Fruit fly (Drosophila melanogaster) whole organism, embryonic: Measurements from ENCODE around the gene GstT4.

Source experiments
- Antp ChIP-seq: fragments of 200-800 bp; sonication (Bioruptor generic); optimal IDR thresholded peaks from 3 replicates; lab custom pipeline; 2016; ENCODE audit warnings: missing biosample characterization, missing genetic modification characterization
- Asciz ChIP-seq: fragments of 200-800 bp; sonication (Bioruptor generic); optimal IDR thresholded peaks from 2 replicates; lab custom pipeline; 2017; ENCODE audit warnings: missing biosample characterization, mild to moderate bottlenecking, missing genetic modification characterization, missing genetic modification reagents
- CG10267 ChIP-seq: fragments of 200-800 bp; sonication (Bioruptor generic); optimal IDR thresholded peaks from 2 replicates; lab custom pipeline; 2018; ENCODE audit warnings: missing biosample characterization, mild to moderate bottlenecking, missing genetic modification characterization, moderate library complexity
- CG10274 ChIP-seq: fragments of 200-800 bp; sonication (Bioruptor generic); optimal IDR thresholded peaks from 3 replicates; lab custom pipeline; 2017; ENCODE audit warnings: missing biosample characterization, mild to moderate bottlenecking, missing genetic modification characterization
- CG10565 ChIP-seq: fragments of 200-800 bp; sonication (Bioruptor generic); optimal IDR thresholded peaks from 3 replicates; lab custom pipeline; 2016; ENCODE audit warnings: missing biosample characterization, mild to moderate bottlenecking, missing genetic modification characterization
- CG12155 ChIP-seq: fragments of 200-800 bp; sonication (Bioruptor generic); optimal IDR thresholded peaks from 3 replicates; lab custom pipeline; 2016; ENCODE audit warnings: missing biosample characterization, missing genetic modification characterization
- CG12744 ChIP-seq: fragments of 200-800 bp; sonication (Bioruptor generic); optimal IDR thresholded peaks from 2 replicates; lab custom pipeline; 2016; ENCODE audit warnings: missing biosample characterization, missing genetic modification characterization
- CG14667 ChIP-seq: fragments of 200-800 bp; sonication (Bioruptor generic); IDR thresholded peaks from 2 replicates; pipeline ENCODE4 v1.3.6; 2022; ENCODE audit warnings: missing biosample characterization, missing genetic modification characterization
- CG14965 ChIP-seq: fragments of 200-800 bp; sonication (Bioruptor generic); optimal IDR thresholded peaks from 2 replicates; lab custom pipeline; 2016; ENCODE audit warnings: missing biosample characterization, missing genetic modification characterization, borderline replicate concordance
- CG1529 ChIP-seq: fragments of 200-800 bp; sonication (Bioruptor generic); optimal IDR thresholded peaks from 3 replicates; lab custom pipeline; 2018; ENCODE audit warnings: missing biosample characterization, missing genetic modification characterization
- CG1647 ChIP-seq: fragments of 200-800 bp; sonication (Bioruptor generic); optimal IDR thresholded peaks from 3 replicates; lab custom pipeline; 2016; ENCODE audit warnings: missing biosample characterization, missing genetic modification characterization
- CG17186 ChIP-seq: fragments of 200-800 bp; sonication (Bioruptor generic); optimal IDR thresholded peaks from 3 replicates; lab custom pipeline; 2017; ENCODE audit warnings: missing biosample characterization, missing genetic modification reagents, missing genetic modification characterization
- CG17802 ChIP-seq: fragments of 200-800 bp; sonication (Bioruptor generic); optimal IDR thresholded peaks from 2 replicates; lab custom pipeline; 2018; ENCODE audit warnings: missing biosample characterization, mild to moderate bottlenecking, missing genetic modification characterization, moderate library complexity
- CG3847 ChIP-seq: fragments of 200-800 bp; sonication (Bioruptor generic); IDR thresholded peaks from 2 replicates; pipeline ENCODE4 v1.3.6; 2022; ENCODE audit warnings: missing biosample characterization, missing genetic modification characterization
- CG6854 ChIP-seq: fragments of 200-800 bp; sonication (Bioruptor generic); optimal IDR thresholded peaks from 3 replicates; lab custom pipeline; 2017; ENCODE audit warnings: missing biosample characterization, mild to moderate bottlenecking, missing genetic modification characterization
- CG8089 ChIP-seq: fragments of 200-800 bp; sonication (Bioruptor generic); optimal IDR thresholded peaks from 3 replicates; lab custom pipeline; 2016; ENCODE audit warnings: missing biosample characterization, missing genetic modification characterization
- CHES-1-like ChIP-seq: fragments of 200-800 bp; sonication (Bioruptor generic); optimal IDR thresholded peaks from 2 replicates; lab custom pipeline; 2016; ENCODE audit warnings: missing biosample characterization, missing genetic modification characterization
- CoRest ChIP-seq: fragments of 200-800 bp; sonication (Bioruptor generic); optimal IDR thresholded peaks from 3 replicates; lab custom pipeline; 2018; ENCODE audit warnings: missing biosample characterization, mild to moderate bottlenecking, missing genetic modification characterization, moderate library complexity
- D ChIP-seq, 2 experiments: fragments of 200-800 bp in 1 of 2; fragments of >200 bp in 1 of 2; sonication (Bioruptor generic) in 1 of 2; optimal IDR thresholded peaks; 2 replicates in 1 of 2; 3 replicates in 1 of 2; lab custom pipeline; 2017; ENCODE audit warnings: mild to moderate bottlenecking in 1 of 2, missing biosample characterization in 1 of 2, missing genetic modification characterization in 1 of 2, missing genetic modification reagents in 1 of 2
- D19A ChIP-seq: fragments of 200-800 bp; optimal IDR thresholded peaks from 3 replicates; lab custom pipeline; 2019; ENCODE audit warnings: missing biosample characterization, mild to moderate bottlenecking, missing genetic modification characterization, moderate library complexity
- Hr39 ChIP-seq: fragments of >200 bp; optimal IDR thresholded peaks from 2 replicates; lab custom pipeline; 2017
- MBD-R2 ChIP-seq: fragments of 200-800 bp; sonication (Bioruptor generic); IDR thresholded peaks from 2 replicates; pipeline ENCODE4 v1.3.6; 2022; ENCODE audit warnings: missing biosample characterization, missing genetic modification characterization
- MESR4 ChIP-seq: fragments of 200-800 bp; sonication (Bioruptor generic); optimal IDR thresholded peaks from 2 replicates; lab custom pipeline; 2018; ENCODE audit warnings: missing biosample characterization, mild to moderate bottlenecking, missing genetic modification characterization, moderate library complexity
- Max ChIP-seq: fragments of 200-800 bp; sonication (Bioruptor generic); optimal IDR thresholded peaks from 2 replicates; lab custom pipeline; 2016; ENCODE audit warnings: missing biosample characterization, mild to moderate bottlenecking, missing genetic modification characterization
- Nf-YA ChIP-seq: fragments of 200-800 bp; sonication (Bioruptor generic); IDR thresholded peaks from 2 replicates; pipeline ENCODE4 v1.3.6; 2022; ENCODE audit warnings: missing biosample characterization, missing genetic modification characterization
- Side ChIP-seq: fragments of 200-800 bp; sonication (Bioruptor generic); optimal IDR thresholded peaks from 2 replicates; lab custom pipeline; 2016; ENCODE audit warnings: missing biosample characterization, missing genetic modification characterization
- Sox100B ChIP-seq: fragments of 200-800 bp; sonication (Bioruptor generic); optimal IDR thresholded peaks from 3 replicates; lab custom pipeline; 2018; ENCODE audit warnings: missing biosample characterization, mild to moderate bottlenecking, missing genetic modification characterization
- ab ChIP-seq: fragments of 200-800 bp; sonication (Bioruptor generic); optimal IDR thresholded peaks from 2 replicates; lab custom pipeline; 2016; ENCODE audit warnings: missing biosample characterization, missing genetic modification characterization
- ash1 ChIP-seq: fragments of 200-800 bp; sonication (Bioruptor generic); optimal IDR thresholded peaks from 2 replicates; lab custom pipeline; 2018; ENCODE audit warnings: missing biosample characterization, mild to moderate bottlenecking, missing genetic modification characterization
- dimm ChIP-seq: fragments of 200-800 bp; sonication (Bioruptor generic); IDR thresholded peaks from 2 replicates; pipeline ENCODE4 v1.3.6; 2022; ENCODE audit warnings: missing biosample characterization, missing genetic modification characterization
- dysf ChIP-seq: fragments of 200-800 bp; sonication (Bioruptor generic); IDR thresholded peaks from 3 replicates; pipeline ENCODE4 v1.3.6; 2022; ENCODE audit warnings: missing biosample characterization, missing genetic modification characterization
- emc ChIP-seq: fragments of 200-800 bp; sonication (Bioruptor generic); optimal IDR thresholded peaks from 2 replicates; lab custom pipeline; 2016; ENCODE audit warnings: missing biosample characterization, missing genetic modification characterization
- eyg ChIP-seq: fragments of 200-800 bp; sonication (Bioruptor generic); optimal IDR thresholded peaks from 3 replicates; lab custom pipeline; 2016; ENCODE audit warnings: missing biosample characterization, missing genetic modification characterization
- fru ChIP-seq: fragments of >200 bp; optimal IDR thresholded peaks from 2 replicates; lab custom pipeline; 2017
- gsb-n ChIP-seq: fragments of 200-800 bp; sonication (Bioruptor generic); optimal IDR thresholded peaks from 3 replicates; lab custom pipeline; 2018; ENCODE audit warnings: missing biosample characterization, mild to moderate bottlenecking, missing genetic modification characterization
- kah ChIP-seq: fragments of 200-800 bp; sonication (Bioruptor generic); optimal IDR thresholded peaks from 2 replicates; lab custom pipeline; 2018; ENCODE audit warnings: missing biosample characterization, mild to moderate bottlenecking, missing genetic modification characterization
- knrl ChIP-seq: fragments of 200-800 bp; sonication (Bioruptor generic); IDR thresholded peaks from 3 replicates; pipeline ENCODE4 v1.3.6; 2022; ENCODE audit warnings: missing biosample characterization, missing genetic modification characterization; ENCODE audit not compliant: partially characterized antibody
- nerfin-2 ChIP-seq: fragments of 200-800 bp; sonication (Bioruptor generic); IDR thresholded peaks from 2 replicates; pipeline ENCODE4 v1.3.6; 2022; ENCODE audit warnings: missing biosample characterization, missing genetic modification characterization; ENCODE audit not compliant: partially characterized antibody
- org-1 ChIP-seq: fragments of 200-800 bp; sonication (Bioruptor generic); optimal IDR thresholded peaks from 2 replicates; lab custom pipeline; 2017; ENCODE audit warnings: missing biosample characterization, missing genetic modification characterization
- peb ChIP-seq: fragments of 200-800 bp; sonication (Bioruptor generic); IDR thresholded peaks from 2 replicates; pipeline ENCODE4 v1.3.6; 2022; ENCODE audit warnings: missing biosample characterization, missing genetic modification characterization
- pho ChIP-seq: fragments of 200-800 bp; sonication (Bioruptor generic); optimal IDR thresholded peaks from 2 replicates; lab custom pipeline; 2016; ENCODE audit warnings: missing biosample characterization, missing genetic modification characterization
- phol ChIP-seq: fragments of 200-800 bp; sonication (Bioruptor generic); optimal IDR thresholded peaks from 3 replicates; lab custom pipeline; 2018; ENCODE audit warnings: missing biosample characterization, mild to moderate bottlenecking, missing genetic modification characterization, moderate library complexity
- pzg ChIP-seq: fragments of 200-800 bp; sonication (Bioruptor generic); optimal IDR thresholded peaks from 3 replicates; lab custom pipeline; 2018; ENCODE audit warnings: missing biosample characterization, mild to moderate bottlenecking, missing genetic modification characterization, moderate library complexity
- ro ChIP-seq: fragments of 200-800 bp; sonication (Bioruptor generic); IDR thresholded peaks from 2 replicates; pipeline ENCODE4 v1.3.6; 2022; ENCODE audit warnings: missing biosample characterization, missing genetic modification characterization
- sim ChIP-seq: fragments of 200-800 bp; sonication (Bioruptor generic); IDR thresholded peaks from 2 replicates; pipeline ENCODE4 v1.3.6; 2022; ENCODE audit warnings: missing biosample characterization, missing genetic modification characterization
- sna ChIP-seq: fragments of 200-800 bp; sonication (Bioruptor generic); IDR thresholded peaks from 2 replicates; pipeline ENCODE4 v1.3.6; 2022; ENCODE audit warnings: missing biosample characterization, missing genetic modification characterization; ENCODE audit not compliant: partially characterized antibody
- sob ChIP-seq: fragments of 200-800 bp; sonication (Bioruptor generic); IDR thresholded peaks from 2 replicates; pipeline ENCODE4 v1.3.6; 2022; ENCODE audit warnings: missing biosample characterization, missing genetic modification characterization
- tgo ChIP-seq: fragments of 200-800 bp; sonication (Bioruptor generic); IDR thresholded peaks from 3 replicates; pipeline ENCODE4 v1.3.6; 2022; ENCODE audit warnings: missing biosample characterization, missing genetic modification characterization
- tin ChIP-seq: fragments of 200-800 bp; sonication (Bioruptor generic); optimal IDR thresholded peaks from 3 replicates; lab custom pipeline; 2016; ENCODE audit warnings: missing biosample characterization, missing genetic modification characterization
- zen ChIP-seq: fragments of 200-800 bp; sonication (Bioruptor generic); optimal IDR thresholded peaks from 3 replicates; lab custom pipeline; 2018; ENCODE audit warnings: missing biosample characterization, mild to moderate bottlenecking, missing genetic modification characterization, moderate library complexity

Gene GstT4

DNA sequence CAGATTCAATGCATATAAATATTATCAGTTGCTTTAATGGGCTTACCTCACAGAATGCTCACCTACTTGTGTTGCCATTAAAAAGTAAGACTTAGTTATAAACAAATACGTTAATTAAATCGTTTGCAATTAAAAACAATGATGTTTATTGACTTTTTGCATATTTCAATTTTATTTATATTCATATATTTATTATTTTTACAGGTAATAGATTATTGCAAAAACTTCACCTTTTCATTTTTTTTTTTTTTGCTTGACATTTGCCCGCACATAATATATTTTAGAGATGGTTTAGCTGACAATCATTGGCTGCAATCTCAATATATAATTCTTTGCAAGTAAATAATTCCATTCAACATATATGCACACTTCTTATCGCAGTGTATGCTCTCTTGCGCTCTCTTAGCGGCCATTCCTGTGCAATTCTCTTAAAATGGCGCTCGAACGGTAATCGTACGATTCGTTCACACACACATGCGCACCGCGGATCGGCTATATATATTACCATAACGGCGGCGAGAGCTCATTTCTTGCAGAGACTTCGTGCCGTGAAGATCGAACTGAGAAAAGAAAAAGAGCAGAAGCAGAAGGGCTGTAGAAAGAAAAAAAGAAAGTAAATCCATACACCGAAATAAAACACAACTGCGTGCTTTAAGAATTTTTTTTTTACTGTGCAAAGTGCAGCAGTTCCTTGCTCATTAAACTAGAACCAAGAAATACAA is 8.0 kb upstream of the GstT4 start, which contains the start of gene Bcat (continued):
- TF ChIP-seq dysf (GFP tag; lab: Robert Waterston, UW): peak; percentile 83
- peak; percentile 89 for TF ChIP-seq CoRest (tag; lab: Kevin White, UChicago)
- no peak for TF ChIP-seq sob (GFP tag; lab: Robert Waterston, UW)
- peak; percentile 52 for TF ChIP-seq tin (GFP tag; lab: Kevin White, UChicago)
- TF ChIP-seq D19A (tag; lab: Kevin White, UChicago): peak; percentile 35
- no peak for TF ChIP-seq Hr39
- peak; percentile 88 for TF ChIP-seq Sox100B (GFP tag; lab: Kevin White, UChicago)
- TF ChIP-seq CHES-1-like: no peak
- peak; percentile 44 for TF ChIP-seq CG6854 (GFP tag; lab: Kevin White, UChicago)
- peak; percentile 60 for TF ChIP-seq CG3847 (GFP tag; lab: Robert Waterston, UW)
- no peak for TF ChIP-seq eyg (GFP tag; lab: Kevin White, UChicago)
- TF ChIP-seq Nf-YA (GFP tag; lab: Robert Waterston, UW): no peak
- TF ChIP-seq Asciz (GFP tag; lab: Kevin White, UChicago): peak; percentile 43
- TF ChIP-seq CG14667 (GFP tag; lab: Robert Waterston, UW): no peak
- 0 out of 2 replicates have a peak, but pooled peaks have one; percentile 14 for TF ChIP-seq MBD-R2
- peak; percentile 65; the same call in 2 of the 3 replicates for TF ChIP-seq tgo
- TF ChIP-seq ro (GFP tag; lab: Robert Waterston, UW): no peak
- TF ChIP-seq knrl (GFP tag; lab: Robert Waterston, UW): no peak
- TF ChIP-seq CG14965 (GFP tag; lab: Kevin White, UChicago): no peak
- no peak for TF ChIP-seq CG1647 (GFP tag; lab: Kevin White, UChicago)
- peak; percentile 60 for TF ChIP-seq CG10267 (tag; lab: Kevin White, UChicago)
- no peak for TF ChIP-seq Side
- TF ChIP-seq MESR4 (GFP tag; lab: Kevin White, UChicago): no peak
- peak; percentile 42 for TF ChIP-seq Max (GFP tag; lab: Kevin White, UChicago)
- no peak for TF ChIP-seq nerfin-2 (GFP tag; lab: Robert Waterston, UW)
- TF ChIP-seq pzg (GFP tag; lab: Kevin White, UChicago): no peak
- TF ChIP-seq dimm (GFP tag; lab: Robert Waterston, UW): no peak
- peak; percentile 71 for TF ChIP-seq phol
- no peak for TF ChIP-seq CG10565 (GFP tag; lab: Kevin White, UChicago)
- no peak for TF ChIP-seq sna (GFP tag; lab: Robert Waterston, UW)
- no peak for TF ChIP-seq CG17186
- TF ChIP-seq org-1 (GFP tag; lab: Kevin White, UChicago): peak; percentile 70
- TF ChIP-seq CG17802 (tag; lab: Kevin White, UChicago): no peak
- TF ChIP-seq CG10274: peak; percentile 77
- TF ChIP-seq fru (lab: Kevin White, UChicago): no peak
- TF ChIP-seq ab (GFP tag; lab: Kevin White, UChicago): no peak
- TF ChIP-seq zen: peak; percentile 29
- TF ChIP-seq D (optimal IDR thresholded peaks at IDR 0.05; lab: Kevin White, UChicago): no peak
- peak; percentile 40 for TF ChIP-seq D (GFP tag; optimal IDR thresholded peaks at IDR 0.05; lab: Kevin White, UChicago)
- TF ChIP-seq ash1: no peak
- TF ChIP-seq CG12155 (GFP tag; lab: Kevin White, UChicago): no peak
- peak; percentile 26 for TF ChIP-seq gsb-n (tag; lab: Kevin White, UChicago)
- TF ChIP-seq CG1529 (GFP tag; lab: Kevin White, UChicago): peak; percentile 2
- no peak for TF ChIP-seq peb (GFP tag; lab: Robert Waterston, UW)
- no peak for TF ChIP-seq CG12744
- TF ChIP-seq Antp (GFP tag; lab: Kevin White, UChicago): no peak
- no peak for TF ChIP-seq emc (GFP tag; lab: Kevin White, UChicago)
- no peak for TF ChIP-seq CG8089 (GFP tag; lab: Kevin White, UChicago)
- peak; percentile 21 for TF ChIP-seq kah (GFP tag; lab: Kevin White, UChicago)
- no peak for TF ChIP-seq sim (GFP tag; lab: Robert Waterston, UW)
- peak; percentile 36 for TF ChIP-seq pho
